Fruit fly (Drosophila melanogaster) whole organism, embryonic: ENCODE data around the gene Vps37B.
A peak's percentile ranks its signal among the peaks of the same experiment; 100 is the strongest.

Source experiments
- Atf-2 ChIP-seq: fragments of 200-800 bp; sonication (Bioruptor generic); optimal IDR thresholded peaks from 2 replicates; lab custom pipeline; 2016; ENCODE audit warnings: missing biosample characterization, missing genetic modification characterization
- Atf3 ChIP-seq: fragments of 200-800 bp; sonication (Bioruptor generic); optimal IDR thresholded peaks from 3 replicates; lab custom pipeline; 2016; ENCODE audit warnings: missing biosample characterization, missing genetic modification characterization
- Awh ChIP-seq: fragments of 200-800 bp; sonication (Bioruptor generic); IDR thresholded peaks from 2 replicates; pipeline ENCODE4, ENCODE4 v1.3.6; 2022; ENCODE audit warnings: missing biosample characterization, missing genetic modification characterization
- BEAF-32 ChIP-seq: fragments of 200-800 bp; sonication (Bioruptor generic); optimal IDR thresholded peaks from 3 replicates; lab custom pipeline; 2017; ENCODE audit warnings: missing biosample characterization, missing genetic modification characterization, mild to moderate bottlenecking, moderate library complexity, missing genetic modification reagents
- CG1024 ChIP-seq: fragments of 200-800 bp; sonication (Bioruptor generic); IDR thresholded peaks from 2 replicates; pipeline ENCODE4 v1.3.6; 2022; ENCODE audit warnings: missing biosample characterization, missing genetic modification characterization
- CG11093 ChIP-seq: fragments of 200-800 bp; sonication (Bioruptor generic); IDR thresholded peaks from 3 replicates; pipeline ENCODE4 v1.3.6; 2022; ENCODE audit warnings: missing biosample characterization, missing genetic modification characterization
- CG11695 ChIP-seq: fragments of 200-800 bp; sonication (Bioruptor generic); IDR thresholded peaks from 3 replicates; pipeline ENCODE4 v1.3.6; 2022; ENCODE audit warnings: missing biosample characterization, missing genetic modification characterization
- CG12071 ChIP-seq: fragments of 200-800 bp; sonication (Bioruptor generic); optimal IDR thresholded peaks from 3 replicates; lab custom pipeline; 2018; ENCODE audit warnings: missing biosample characterization, mild to moderate bottlenecking, missing genetic modification characterization
- CG12391 ChIP-seq: fragments of 200-800 bp; sonication (Bioruptor generic); optimal IDR thresholded peaks from 3 replicates; lab custom pipeline; 2018; ENCODE audit warnings: missing biosample characterization, mild to moderate bottlenecking, missing genetic modification characterization, moderate library complexity
- CG12769 ChIP-seq: fragments of 200-800 bp; sonication (Bioruptor generic); optimal IDR thresholded peaks from 2 replicates; lab custom pipeline; 2019; ENCODE audit warnings: missing biosample characterization, mild to moderate bottlenecking, missing genetic modification characterization, moderate library complexity
- CG13424 ChIP-seq: fragments of 200-800 bp; sonication (Bioruptor generic); optimal IDR thresholded peaks from 2 replicates; lab custom pipeline; 2019; ENCODE audit warnings: missing biosample characterization, mild to moderate bottlenecking, missing genetic modification characterization, moderate library complexity
- CG13624 ChIP-seq: fragments of 200-800 bp; sonication (Bioruptor generic); optimal IDR thresholded peaks from 2 replicates; lab custom pipeline; 2016; ENCODE audit warnings: missing biosample characterization, missing genetic modification characterization
- CG13894 ChIP-seq: fragments of 200-800 bp; sonication (Bioruptor generic); optimal IDR thresholded peaks from 3 replicates; lab custom pipeline; 2018; ENCODE audit warnings: missing biosample characterization, mild to moderate bottlenecking, missing genetic modification characterization, moderate library complexity
- CG14441 ChIP-seq: fragments of 200-800 bp; sonication (Bioruptor generic); IDR thresholded peaks from 2 replicates; pipeline ENCODE4 v1.3.6; 2022; ENCODE audit warnings: missing biosample characterization, missing genetic modification characterization
- CG15696 ChIP-seq: fragments of 200-800 bp; sonication (Bioruptor generic); optimal IDR thresholded peaks from 2 replicates; lab custom pipeline; 2019; ENCODE audit warnings: missing biosample characterization, mild to moderate bottlenecking, missing genetic modification characterization, moderate library complexity
- CG17328 ChIP-seq: fragments of 200-800 bp; sonication (Bioruptor generic); IDR thresholded peaks from 2 replicates; pipeline ENCODE4 v1.3.6; 2022; ENCODE audit warnings: missing biosample characterization, missing genetic modification characterization
- CG17359 ChIP-seq: fragments of 200-800 bp; sonication (Bioruptor generic); optimal IDR thresholded peaks from 3 replicates; lab custom pipeline; 2018; ENCODE audit warnings: missing biosample characterization, mild to moderate bottlenecking, missing genetic modification characterization, moderate library complexity
- CG2678 ChIP-seq: fragments of 200-800 bp; sonication (Bioruptor generic); optimal IDR thresholded peaks from 3 replicates; lab custom pipeline; 2019; ENCODE audit warnings: missing biosample characterization, mild to moderate bottlenecking, missing genetic modification characterization, moderate library complexity
- CG30403 ChIP-seq: fragments of 200-800 bp; sonication (Bioruptor generic); optimal IDR thresholded peaks from 3 replicates; lab custom pipeline; 2016; ENCODE audit warnings: missing biosample characterization, missing genetic modification characterization
- CG32767 ChIP-seq: fragments of 200-800 bp; sonication (Bioruptor generic); IDR thresholded peaks from 2 replicates; pipeline ENCODE4 v1.3.6; 2022; ENCODE audit warnings: missing biosample characterization, missing genetic modification characterization
- CG3407 ChIP-seq: fragments of 200-800 bp; sonication (Bioruptor generic); optimal IDR thresholded peaks from 2 replicates; lab custom pipeline; 2018; ENCODE audit warnings: missing biosample characterization, mild to moderate bottlenecking, missing genetic modification characterization
- CG3726 ChIP-seq: fragments of 200-800 bp; sonication (Bioruptor generic); IDR thresholded peaks from 3 replicates; pipeline ENCODE4, ENCODE4 v1.3.6; 2022; ENCODE audit warnings: missing biosample characterization, missing genetic modification characterization
- CG3847 ChIP-seq: fragments of 200-800 bp; sonication (Bioruptor generic); IDR thresholded peaks from 2 replicates; pipeline ENCODE4 v1.3.6; 2022; ENCODE audit warnings: missing biosample characterization, missing genetic modification characterization
- CG42726 ChIP-seq: fragments of 200-800 bp; sonication (Bioruptor generic); IDR thresholded peaks from 2 replicates; pipeline ENCODE4 v1.3.6; 2022; ENCODE audit warnings: missing biosample characterization, missing genetic modification characterization; ENCODE audit not compliant: partially characterized antibody
- CG4360 ChIP-seq: fragments of 200-800 bp; sonication (Bioruptor generic); IDR thresholded peaks from 2 replicates; pipeline ENCODE4 v1.3.6; 2022; ENCODE audit warnings: missing biosample characterization, missing genetic modification characterization
- CG5953 ChIP-seq: fragments of 200-800 bp; sonication (Bioruptor generic); IDR thresholded peaks from 2 replicates; pipeline ENCODE4 v1.3.6; 2022; ENCODE audit warnings: missing biosample characterization, missing genetic modification characterization
- CG7372 ChIP-seq: fragments of 200-800 bp; sonication (Bioruptor generic); IDR thresholded peaks from 2 replicates; pipeline ENCODE4 v1.3.6; 2022; ENCODE audit warnings: missing biosample characterization, missing genetic modification characterization
- CG7839 ChIP-seq: fragments of 200-800 bp; sonication (Bioruptor generic); optimal IDR thresholded peaks from 3 replicates; lab custom pipeline; 2018; ENCODE audit warnings: missing biosample characterization, mild to moderate bottlenecking, missing genetic modification characterization, moderate library complexity
- CG7987 ChIP-seq: fragments of 200-800 bp; sonication (Bioruptor generic); optimal IDR thresholded peaks from 2 replicates; lab custom pipeline; 2018; ENCODE audit warnings: missing biosample characterization, mild to moderate bottlenecking, missing genetic modification characterization, moderate library complexity
- Fer2 ChIP-seq: fragments of 200-800 bp; sonication (Bioruptor generic); optimal IDR thresholded peaks from 2 replicates; lab custom pipeline; 2018; ENCODE audit warnings: missing biosample characterization, mild to moderate bottlenecking, missing genetic modification characterization, moderate library complexity
- Med ChIP-seq: fragments of 200-800 bp; sonication (Bioruptor generic); peaks from one replicate; lab custom pipeline; 2016; ENCODE audit warnings: missing biosample characterization, missing genetic modification characterization, mild to moderate bottlenecking, inconsistent platforms, moderate library complexity
- Mrtf ChIP-seq: fragments of 200-800 bp; sonication (Bioruptor generic); IDR thresholded peaks from 3 replicates; pipeline ENCODE4 v1.3.6; 2022; ENCODE audit warnings: missing biosample characterization, missing genetic modification characterization
- Optix ChIP-seq: fragments of 200-800 bp; sonication (Bioruptor generic); IDR thresholded peaks from 3 replicates; pipeline ENCODE4 v1.3.6; 2022; ENCODE audit warnings: missing biosample characterization, missing genetic modification characterization
- Scr ChIP-seq: fragments of 200-800 bp; sonication (Bioruptor generic); IDR thresholded peaks from 2 replicates; pipeline ENCODE4 v1.3.6; 2022; ENCODE audit warnings: missing biosample characterization, missing genetic modification characterization; ENCODE audit not compliant: partially characterized antibody
- Usf ChIP-seq: fragments of 200-800 bp; sonication (Bioruptor generic); optimal IDR thresholded peaks from 2 replicates; lab custom pipeline; 2017; ENCODE audit warnings: missing genotype, missing biosample characterization, missing genetic modification characterization
- bcd ChIP-seq: fragments of 200-800 bp; sonication (Bioruptor generic); optimal IDR thresholded peaks from 2 replicates; lab custom pipeline; 2017; ENCODE audit warnings: missing biosample characterization, mild to moderate bottlenecking, missing genetic modification characterization
- chinmo ChIP-seq: fragments of 200-800 bp; sonication (Bioruptor generic); IDR thresholded peaks from 4 replicates; pipeline ENCODE4 v1.3.6; 2022; ENCODE audit warnings: missing biosample characterization, missing genetic modification characterization; ENCODE audit not compliant: partially characterized antibody
- fd102C ChIP-seq: fragments of 200-800 bp; sonication (Bioruptor generic); optimal IDR thresholded peaks from 2 replicates; lab custom pipeline; 2018; ENCODE audit warnings: missing biosample characterization, mild to moderate bottlenecking, missing genetic modification characterization, moderate library complexity
- fd3F ChIP-seq: fragments of 200-800 bp; sonication (Bioruptor generic); optimal IDR thresholded peaks from 2 replicates; lab custom pipeline; 2018; ENCODE audit warnings: missing biosample characterization, mild to moderate bottlenecking, missing genetic modification characterization, moderate library complexity
- gcm ChIP-seq: fragments of 200-800 bp; sonication (Bioruptor generic); optimal IDR thresholded peaks from 2 replicates; lab custom pipeline; 2019; ENCODE audit warnings: missing biosample characterization, mild to moderate bottlenecking, missing genetic modification characterization, moderate library complexity
- gem ChIP-seq: fragments of 200-800 bp; sonication (Bioruptor generic); optimal IDR thresholded peaks from 2 replicates; lab custom pipeline; 2019; ENCODE audit warnings: missing biosample characterization, mild to moderate bottlenecking, missing genetic modification characterization, moderate library complexity
- lab ChIP-seq: fragments of 200-800 bp; sonication (Bioruptor generic); optimal IDR thresholded peaks from 3 replicates; lab custom pipeline; 2017; ENCODE audit warnings: missing biosample characterization, missing genetic modification characterization, mild to moderate bottlenecking, moderate library complexity, missing genetic modification reagents
- mirr ChIP-seq: fragments of 200-800 bp; sonication (Bioruptor generic); optimal IDR thresholded peaks from 3 replicates; lab custom pipeline; 2018; ENCODE audit warnings: missing biosample characterization, mild to moderate bottlenecking, missing genetic modification characterization
- pzg ChIP-seq: fragments of 200-800 bp; sonication (Bioruptor generic); optimal IDR thresholded peaks from 3 replicates; lab custom pipeline; 2018; ENCODE audit warnings: missing biosample characterization, mild to moderate bottlenecking, missing genetic modification characterization, moderate library complexity
- scrt ChIP-seq: fragments of 200-800 bp; sonication (Bioruptor generic); optimal IDR thresholded peaks from 2 replicates; lab custom pipeline; 2018; ENCODE audit warnings: missing biosample characterization, mild to moderate bottlenecking, missing genetic modification characterization, moderate library complexity
- seq ChIP-seq: fragments of 200-800 bp; sonication (Bioruptor generic); IDR thresholded peaks from 2 replicates; pipeline ENCODE4 v1.3.6; 2022; ENCODE audit warnings: missing biosample characterization, missing genetic modification characterization
- tap ChIP-seq: fragments of 200-800 bp; optimal IDR thresholded peaks from 3 replicates; lab custom pipeline; 2019; ENCODE audit warnings: missing biosample characterization, mild to moderate bottlenecking, missing genetic modification characterization, moderate library complexity
- vvl ChIP-seq: fragments of 200-800 bp; sonication (Bioruptor generic); IDR thresholded peaks from 2 replicates; pipeline ENCODE4 v1.3.6; 2022; ENCODE audit warnings: missing biosample characterization, missing genetic modification characterization
- wdn ChIP-seq: fragments of 200-800 bp; sonication (Bioruptor generic); IDR thresholded peaks from 2 replicates; pipeline ENCODE4 v1.3.6; 2022; ENCODE audit warnings: missing biosample characterization, missing genetic modification characterization
- wor ChIP-seq: fragments of 200-800 bp; sonication (Bioruptor generic); IDR thresholded peaks from 2 replicates; pipeline ENCODE4 v1.3.6; 2022; ENCODE audit warnings: missing biosample characterization, missing genetic modification characterization

Gene Vps37B

dm6 chr3R:5208115-5208365 is 17.9 kb upstream of the Vps37B start (continued):
- TF ChIP-seq CG7987 (GFP tag; lab: Kevin White, UChicago) (peak; percentile 27), CG42726 (no peak), CG12391 (tag; lab: Kevin White, UChicago) (no peak), Med (GFP tag; lab: Kevin White, UChicago) (peak; percentile 27), CG11093 (no peak), CG15696 (tag; lab: Kevin White, UChicago) (peak; percentile 4), mirr (GFP tag; lab: Kevin White, UChicago) (peak; percentile 19), CG12071 (GFP tag; lab: Kevin White, UChicago) (peak; percentile 13), CG17359 (tag; lab: Kevin White, UChicago) (peak; percentile 5), chinmo (GFP tag; lab: Robert Waterston, UW) (no peak), lab (GFP tag; lab: Kevin White, UChicago) (peak; percentile 20), seq (peak; percentile 31; the same call in 1 of the 2 replicates), BEAF-32 (GFP tag; lab: Kevin White, UChicago) (no peak), Atf3 (GFP tag; lab: Kevin White, UChicago) (no peak), CG5953 (peak; percentile 35; the same call in 1 of the 2 replicates), scrt (peak; percentile 1), CG32767 (no peak), fd102C (GFP tag; lab: Kevin White, UChicago) (no peak)

DNA sequence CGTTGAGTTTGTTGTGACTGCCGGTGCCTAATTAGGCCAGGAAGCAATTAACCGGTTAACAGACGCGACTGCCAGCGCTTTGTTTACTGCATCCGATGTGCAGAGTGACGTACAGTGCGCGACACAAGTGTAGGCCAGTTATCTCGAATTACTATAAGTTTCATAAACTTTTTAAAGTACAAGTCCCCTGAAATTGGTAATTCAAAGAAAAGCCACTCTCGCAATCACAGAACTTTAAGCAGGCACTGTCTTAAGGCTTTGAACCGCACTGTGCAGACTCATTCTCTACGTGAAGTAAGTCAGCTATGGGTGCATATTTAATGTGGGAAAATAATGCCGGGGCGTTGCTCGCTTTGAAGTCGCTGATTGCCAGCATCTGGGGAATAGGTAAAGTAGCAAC is 16.5 kb upstream of the Vps37B start:
- TF ChIP-seq Awh (GFP tag; lab: Robert Waterston, UW): peak; percentile 66
- TF ChIP-seq Fer2 (tag; lab: Kevin White, UChicago): no peak
- peak; percentile 44; the same call in 1 of the 2 replicates for TF ChIP-seq CG5953
- no peak for TF ChIP-seq CG3847 (GFP tag; lab: Robert Waterston, UW)
- TF ChIP-seq Usf (GFP tag; lab: Kevin White, UChicago): no peak
- TF ChIP-seq Optix (GFP tag; lab: Robert Waterston, UW): 0 out of 3 replicates have a peak, but pooled peaks have one; percentile 35
- peak; percentile 8 for TF ChIP-seq CG3407 (GFP tag; lab: Kevin White, UChicago)
- TF ChIP-seq gem (tag; lab: Kevin White, UChicago): peak; percentile 59
- peak; percentile 58 for TF ChIP-seq CG7839 (tag; lab: Kevin White, UChicago)
- TF ChIP-seq Atf-2: no peak
- no peak for TF ChIP-seq wdn (GFP tag; lab: Robert Waterston, UW)
- TF ChIP-seq pzg (GFP tag; lab: Kevin White, UChicago): no peak
- 0 out of 2 replicates have a peak, but pooled peaks have one; percentile 35 for TF ChIP-seq CG4360
- peak; percentile 47 for TF ChIP-seq CG2678
- no peak for TF ChIP-seq CG13894
- no peak for TF ChIP-seq Scr (GFP tag; lab: Robert Waterston, UW)
- peak; percentile 26 for TF ChIP-seq CG30403
- peak; percentile 20 for TF ChIP-seq bcd (GFP tag; lab: Kevin White, UChicago)
- TF ChIP-seq CG1024 (GFP tag; lab: Robert Waterston, UW): peak; percentile 56; the same call in 1 of the 2 replicates
- peak; percentile 10 for TF ChIP-seq CG12769
- TF ChIP-seq CG13624 (GFP tag; lab: Kevin White, UChicago): no peak
- TF ChIP-seq vvl: peak; percentile 72
- TF ChIP-seq CG14441 (GFP tag; lab: Robert Waterston, UW): peak; percentile 31; the same call in 1 of the 2 replicates
- TF ChIP-seq CG17328: peak; percentile 62
- TF ChIP-seq fd3F (GFP tag; lab: Kevin White, UChicago): no peak
- TF ChIP-seq CG11695 (GFP tag; lab: Robert Waterston, UW): peak; percentile 71; the same call in 1 of the 3 replicates
- peak; percentile 4 for TF ChIP-seq CG13424 (tag; lab: Kevin White, UChicago)
- peak; percentile 7 for TF ChIP-seq gcm (GFP tag; lab: Kevin White, UChicago)
- peak; percentile 40 for TF ChIP-seq tap (tag; lab: Kevin White, UChicago)
- TF ChIP-seq CG3726 (GFP tag; lab: Robert Waterston, UW): 0 out of 3 replicates have a peak, but pooled peaks have one; percentile 21
- 0 out of 2 replicates have a peak, but pooled peaks have one; percentile 9 for TF ChIP-seq CG7372 (GFP tag; lab: Robert Waterston, UW)
- TF ChIP-seq Mrtf (GFP tag; lab: Robert Waterston, UW): 0 out of 3 replicates have a peak, but pooled peaks have one; percentile 41
- TF ChIP-seq wor (GFP tag; lab: Robert Waterston, UW): peak; percentile 47; the same call in 1 of the 2 replicates
